Worm (Caenorhabditis elegans): Measurements from ENCODE around the gene sru-36.

DNA sequence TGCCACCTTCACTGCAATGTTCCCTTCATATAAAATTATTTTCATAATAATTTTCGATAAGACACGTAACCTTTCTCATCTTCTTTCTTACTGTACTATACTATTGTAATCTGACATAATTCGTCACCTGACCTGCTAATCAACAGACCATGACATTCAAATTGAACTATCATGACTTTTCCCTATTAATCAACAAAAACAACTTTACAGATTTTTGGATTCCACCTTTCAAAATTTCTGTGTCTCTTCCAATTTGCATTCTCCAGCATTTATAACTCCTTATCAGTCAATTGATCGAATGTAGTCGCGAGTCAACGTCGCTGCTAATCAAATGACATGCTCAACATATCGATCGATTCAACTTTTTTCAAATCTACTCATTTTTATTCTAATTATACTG is 48.2 kb downstream of the sru-36 start, which contains the start of gene fshr-1:
- TF ChIP-seq ZK546.5 (tag; optimal IDR thresholded peaks at IDR 0.05) (no peak), nhr-129 (tag; optimal IDR thresholded peaks at IDR 0.05) (no peak), snpc-4 (tag; optimal IDR thresholded peaks at IDR 0.05) (no peak), ztf-11 (tag; optimal IDR thresholded peaks at IDR 0.05) (no peak), lsy-2 (tag; optimal IDR thresholded peaks at IDR 0.05) (no peak), egl-27 (tag; optimal IDR thresholded peaks at IDR 0.05) (no peak), unc-39 (tag; optimal IDR thresholded peaks at IDR 0.05) (no peak), sma-9 (GFP tag; optimal IDR thresholded peaks at IDR 0.05) (no peak), sma-9 (tag; optimal IDR thresholded peaks at IDR 0.05) (no peak), lin-11 (tag; optimal IDR thresholded peaks at IDR 0.05) (no peak), ceh-82 (tag; optimal IDR thresholded peaks at IDR 0.05) (no peak), aly-2 (tag; optimal IDR thresholded peaks at IDR 0.05) (no peak), skn-1 (tag; optimal IDR thresholded peaks at IDR 0.05) (no peak), unc-55 (GFP tag; optimal IDR thresholded peaks at IDR 0.05) (no peak), dmd-4 (tag; optimal IDR thresholded peaks at IDR 0.05) (no peak)

All from whole organism, L2 larva.